Worm (Caenorhabditis elegans): Measurements from ENCODE around the gene C07A4.3.
A peak's percentile ranks its signal among the peaks of the same experiment; 100 is the strongest.

C07A4.3 gene

DNA sequence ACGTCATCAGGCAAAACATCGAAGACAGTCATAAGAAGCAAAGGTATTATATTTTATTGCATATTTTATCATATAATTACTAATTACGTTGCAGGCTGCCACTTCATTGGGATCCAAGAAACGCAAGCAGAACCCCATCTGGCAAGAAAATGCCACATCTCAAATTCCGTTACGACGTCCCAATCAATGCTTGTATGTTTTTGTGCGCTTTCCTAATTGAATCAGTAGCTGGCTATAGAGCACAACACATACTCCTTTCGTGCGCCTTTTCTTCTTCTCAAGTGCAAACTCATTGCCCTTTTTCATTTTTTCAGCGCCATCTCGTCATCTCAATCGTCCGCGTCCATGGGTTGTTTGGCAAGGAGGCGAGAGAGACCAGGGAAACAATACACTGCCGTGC lies 23.9 kb upstream of the C07A4.3 start:
- peak; percentile 98 for TF ChIP-seq ces-1 (GFP tag; optimal IDR thresholded peaks at IDR 0.05)
- no peak for TF ChIP-seq hlh-1 (tag; optimal IDR thresholded peaks at IDR 0.05)

DNA sequence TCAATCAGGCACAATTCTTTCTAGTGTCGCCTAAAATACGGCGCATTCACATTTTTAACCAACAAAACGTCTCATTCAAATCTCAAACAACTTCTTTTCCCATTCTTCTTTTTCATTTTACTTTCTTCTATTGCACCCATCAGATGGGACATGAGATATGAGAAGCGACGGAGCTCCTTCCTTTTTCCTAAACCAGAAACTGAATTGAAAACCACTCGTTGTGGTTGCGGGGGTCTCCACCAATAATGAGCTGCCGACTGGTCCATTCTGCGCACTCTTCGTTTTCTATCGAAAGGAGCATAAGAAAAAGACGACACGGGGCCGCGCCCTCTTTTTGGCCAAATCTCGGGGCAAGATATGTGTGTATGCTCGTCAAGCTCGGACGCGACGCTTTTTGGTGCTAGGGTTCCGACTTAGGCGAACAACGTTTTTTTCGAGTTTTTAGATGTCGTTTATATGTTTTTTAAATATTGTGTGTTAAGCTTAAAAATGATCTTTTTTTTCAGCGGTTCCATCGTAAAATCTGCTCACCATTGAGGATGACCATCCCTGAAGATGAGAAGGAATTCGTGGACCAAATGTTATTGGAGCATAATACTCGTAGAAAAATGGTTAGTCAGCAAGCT lies 20.4 kb upstream of the C07A4.3 start, which contains the start of gene F09B9.5:
Gene F09B9.5 (plus strand): TSS at position 501 of the 626 bp plus-strand sequence.
- no peak for TF ChIP-seq flh-1 (GFP tag; optimal IDR thresholded peaks at IDR 0.05)
- TF ChIP-seq ces-1 (GFP tag; optimal IDR thresholded peaks at IDR 0.05) = peak; percentile 89

ce11 chrX:10155127-10155526 lies 19.7 kb upstream of the C07A4.3 start:
- TF ChIP-seq ces-1 (GFP tag; optimal IDR thresholded peaks at IDR 0.05) (peak; percentile 76), mls-2 (tag; optimal IDR thresholded peaks at IDR 0.05) (no peak)

DNA sequence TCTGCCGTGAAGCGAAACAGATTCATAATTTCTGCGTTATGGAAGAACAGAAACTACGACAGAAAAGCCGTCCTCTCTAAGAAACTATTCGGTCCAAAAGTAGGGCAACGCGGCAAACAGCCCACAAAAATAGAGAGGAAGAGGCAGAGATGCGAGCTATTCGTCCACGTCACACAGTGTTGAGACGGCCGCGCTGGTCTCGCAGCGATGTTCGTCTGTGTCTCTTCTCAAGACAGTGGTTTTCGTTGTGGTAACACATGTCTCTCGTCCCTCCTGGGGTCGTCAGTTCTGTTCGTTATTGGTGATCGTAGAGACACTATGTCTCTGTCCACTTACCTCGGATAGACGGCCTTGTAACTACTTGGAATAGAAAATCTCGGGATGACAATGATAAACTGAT lies 16.1 kb upstream of the C07A4.3 start, which contains the start of gene erd-2.1:
Gene erd-2.1 (minus strand): TSS at position 114 of the 400 bp plus-strand sequence.
- TF ChIP-seq elt-3 (tag; optimal IDR thresholded peaks at IDR 0.05) (no peak), unc-62 (GFP tag; optimal IDR thresholded peaks at IDR 0.05) (peak; percentile 22), nhr-2 (tag; optimal IDR thresholded peaks at IDR 0.05) (no peak), sptf-1 (tag; optimal IDR thresholded peaks at IDR 0.05) (peak; percentile 47), sem-2 (GFP tag; optimal IDR thresholded peaks at IDR 0.05) (no peak), pha-4 (tag; optimal IDR thresholded peaks at IDR 0.05) (no peak), ham-2 (GFP tag; optimal IDR thresholded peaks at IDR 0.05) (peak; percentile 62), unc-120 (tag; optimal IDR thresholded peaks at IDR 0.05; ENCODE audit: poor library complexity, severe bottlenecking) (peak; percentile 45), lsy-2 (tag; optimal IDR thresholded peaks at IDR 0.05) (no peak), nhr-76 (tag; optimal IDR thresholded peaks at IDR 0.05) (no peak), unc-39 (tag; optimal IDR thresholded peaks at IDR 0.05) (no peak), mab-5 (tag; optimal IDR thresholded peaks at IDR 0.05) (no peak), cnd-1 (tag; optimal IDR thresholded peaks at IDR 0.05) (peak; percentile 0), ceh-39 (tag; optimal IDR thresholded peaks at IDR 0.05) (peak; percentile 14), ceh-83 (GFP tag; optimal IDR thresholded peaks at IDR 0.05) (no peak), elt-1 (tag; optimal IDR thresholded peaks at IDR 0.05; ENCODE audit: borderline replicate concordance, insufficient read depth) (no peak), ceh-43 (GFP tag; optimal IDR thresholded peaks at IDR 0.05) (no peak), lin-32 (GFP tag; optimal IDR thresholded peaks at IDR 0.05) (no peak), bed-3 (GFP tag; optimal IDR thresholded peaks at IDR 0.05) (no peak), mep-1 (tag; optimal IDR thresholded peaks at IDR 0.05) (peak; percentile 26), ces-1 (GFP tag; optimal IDR thresholded peaks at IDR 0.05) (peak; percentile 28), hlh-1 (tag; optimal IDR thresholded peaks at IDR 0.05) (peak; percentile 86), mls-2 (tag; optimal IDR thresholded peaks at IDR 0.05) (no peak), ztf-11 (tag; optimal IDR thresholded peaks at IDR 0.05) (no peak), nhr-28 (tag; optimal IDR thresholded peaks at IDR 0.05) (no peak), nhr-12 (tag; optimal IDR thresholded peaks at IDR 0.05) (no peak), lin-13 (tag; optimal IDR thresholded peaks at IDR 0.05) (peak; percentile 14), tbx-8 (GFP tag; optimal IDR thresholded peaks at IDR 0.05) (no peak), nhr-237 (tag; optimal IDR thresholded peaks at IDR 0.05) (no peak)

DNA sequence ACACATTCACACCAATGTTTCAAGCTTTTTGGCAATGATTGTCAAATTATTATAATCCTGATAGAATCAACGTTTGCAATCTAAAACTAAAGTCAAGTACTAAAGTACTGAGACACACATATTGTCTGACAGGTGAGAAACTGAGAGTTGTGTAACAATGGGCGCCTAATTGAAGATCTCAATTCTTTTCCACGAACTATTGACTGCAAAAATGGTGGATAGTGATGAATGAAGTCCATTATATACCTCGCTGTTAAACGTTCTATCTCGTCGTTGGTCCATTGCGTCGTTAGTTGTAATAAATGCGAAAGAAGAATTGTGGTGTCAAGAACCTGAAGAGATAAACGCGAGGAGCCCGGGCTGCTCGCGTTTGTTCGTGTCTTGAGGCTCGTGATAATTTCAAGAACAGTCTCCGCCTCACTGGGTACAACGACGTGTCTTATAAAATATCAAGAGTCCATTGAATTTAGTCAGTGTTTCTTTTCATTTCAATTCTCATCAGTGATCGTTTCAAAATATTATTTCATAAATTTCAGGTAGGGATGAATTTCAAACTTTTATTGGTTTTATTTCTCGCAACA lies 14.6 kb upstream of the C07A4.3 start, which contains the start of gene F09B9.4:
Gene F09B9.4 (plus strand): TSS at position 531 of the 581 bp plus-strand sequence.
- TF ChIP-seq pha-4 (tag; optimal IDR thresholded peaks at IDR 0.05) (no peak), hlh-1 (tag; optimal IDR thresholded peaks at IDR 0.05) (peak; percentile 47), M03D4.4 (tag; optimal IDR thresholded peaks at IDR 0.05) (no peak)

All from whole organism, mixed stage, embryonic.